Worm (Caenorhabditis elegans): ENCODE measurements around the gene dnc-3.
A peak's percentile ranks its signal among the peaks of the same experiment; 100 is the strongest.

- TF ChIP-seq skn-1 (tag; optimal IDR thresholded peaks at IDR 0.05), result peak; percentile 6
- no peak for TF ChIP-seq ztf-4 (tag; optimal IDR thresholded peaks at IDR 0.05)
- TF ChIP-seq zag-1 (tag; optimal IDR thresholded peaks at IDR 0.05), result no peak
- no peak for TF ChIP-seq ama-1 (optimal IDR thresholded peaks at IDR 0.05)
- TF ChIP-seq elt-3 (tag; optimal IDR thresholded peaks at IDR 0.05), result no peak
- no peak for TF ChIP-seq mdl-1 (tag; optimal IDR thresholded peaks at IDR 0.05)
- TF ChIP-seq fos-1 (tag; optimal IDR thresholded peaks at IDR 0.05), result no peak
- no peak for TF ChIP-seq elt-2 (tag; optimal IDR thresholded peaks at IDR 0.05)
- no peak for TF ChIP-seq sea-2 (GFP tag; optimal IDR thresholded peaks at IDR 0.05)
- TF ChIP-seq elt-1 (tag; optimal IDR thresholded peaks at IDR 0.05), result peak; percentile 23
- TF ChIP-seq egl-5 (tag; optimal IDR thresholded peaks at IDR 0.05), result no peak
- TF ChIP-seq aly-2 (tag; optimal IDR thresholded peaks at IDR 0.05), result no peak
- no peak for TF ChIP-seq ztf-11 (tag; optimal IDR thresholded peaks at IDR 0.05)
- TF ChIP-seq eor-1 (tag; optimal IDR thresholded peaks at IDR 0.05), result no peak
Measured at ce11 chrII:3547282-3547681, 6.2 kb upstream of the dnc-3 start.

All from whole organism, L3 larva.